Fruit fly (Drosophila melanogaster) whole organism, embryonic: ENCODE results near the gene Hexim.

Experiments
- Dll ChIP-seq: fragments of 200-800 bp; sonication (Bioruptor generic); IDR thresholded peaks from 4 replicates; pipeline ENCODE4 v1.3.6; 2022; ENCODE audit warnings: missing biosample characterization, missing genetic modification characterization; ENCODE audit not compliant: partially characterized antibody
- amos ChIP-seq: fragments of 200-800 bp; sonication (Bioruptor generic); IDR thresholded peaks from 2 replicates; pipeline ENCODE4 v1.3.6; 2022; ENCODE audit warnings: missing biosample characterization, missing genetic modification characterization; ENCODE audit not compliant: partially characterized antibody
- zfh1 ChIP-seq: fragments of 200-800 bp; sonication (Bioruptor generic); IDR thresholded peaks from 3 replicates; pipeline ENCODE4 v1.3.6; 2022; ENCODE audit warnings: missing biosample characterization, missing genetic modification characterization

DNA sequence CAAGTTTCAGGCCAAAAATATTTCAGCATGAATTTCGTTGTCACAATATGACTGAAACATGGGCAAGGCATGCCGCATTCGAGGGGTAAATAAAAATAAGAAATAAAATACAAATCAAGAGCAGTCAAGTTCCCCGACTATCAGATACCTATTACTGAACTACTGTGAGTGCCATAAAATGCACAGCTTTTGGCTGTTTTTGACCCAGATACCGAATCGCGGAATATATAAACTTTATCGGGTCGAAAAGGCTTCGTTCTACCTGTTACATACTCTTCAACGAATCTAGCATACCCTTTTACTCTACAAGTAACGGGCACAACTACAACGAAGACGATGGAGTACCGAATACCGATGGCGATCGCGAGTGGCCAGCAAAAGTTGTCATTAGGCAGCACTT is 47.6 kb downstream of the Hexim start:
- TF ChIP-seq amos (GFP tag; lab: Robert Waterston, UW): peak; percentile 25; the same call in 1 of the 2 replicates
- TF ChIP-seq zfh1: peak; percentile 70; the same call in 2 of the 3 replicates
- TF ChIP-seq Dll (GFP tag; lab: Robert Waterston, UW): peak; percentile 60; the same call in 2 of the 4 replicates
